Fruit fly (Drosophila melanogaster) whole organism, embryonic: ENCODE data around the gene CG3505.

ENCODE experiments used
- Antp ChIP-seq: fragments of 200-800 bp; sonication (Bioruptor generic); optimal IDR thresholded peaks from 3 replicates; lab custom pipeline; 2016; ENCODE audit warnings: missing biosample characterization, missing genetic modification characterization
- CG10321 ChIP-seq: fragments of 200-800 bp; sonication (Bioruptor generic); IDR thresholded peaks from 2 replicates; pipeline ENCODE4 v1.3.6; 2022; ENCODE audit warnings: missing biosample characterization, missing genetic modification characterization
- CG11560 ChIP-seq: fragments of 200-800 bp; sonication (Bioruptor generic); IDR thresholded peaks from 3 replicates; pipeline ENCODE4 v1.3.6; 2022; ENCODE audit warnings: missing biosample characterization, missing genetic modification characterization
- CG11723 ChIP-seq: fragments of 200-800 bp; sonication (Bioruptor generic); optimal IDR thresholded peaks from 2 replicates; lab custom pipeline; 2017; ENCODE audit warnings: missing biosample characterization, mild to moderate bottlenecking, missing genetic modification characterization
- CG13424 ChIP-seq: fragments of 200-800 bp; sonication (Bioruptor generic); optimal IDR thresholded peaks from 2 replicates; lab custom pipeline; 2019; ENCODE audit warnings: missing biosample characterization, mild to moderate bottlenecking, missing genetic modification characterization, moderate library complexity
- CG13624 ChIP-seq: fragments of 200-800 bp; sonication (Bioruptor generic); optimal IDR thresholded peaks from 2 replicates; lab custom pipeline; 2016; ENCODE audit warnings: missing biosample characterization, missing genetic modification characterization
- CG13775 ChIP-seq: fragments of 200-800 bp; sonication (Bioruptor generic); optimal IDR thresholded peaks from 3 replicates; lab custom pipeline; 2017; ENCODE audit warnings: missing biosample characterization, mild to moderate bottlenecking, missing genetic modification characterization
- CG14441 ChIP-seq: fragments of 200-800 bp; sonication (Bioruptor generic); IDR thresholded peaks from 2 replicates; pipeline ENCODE4 v1.3.6; 2022; ENCODE audit warnings: missing biosample characterization, missing genetic modification characterization
- CG15073 ChIP-seq: fragments of 200-800 bp; sonication (Bioruptor generic); optimal IDR thresholded peaks from 2 replicates; lab custom pipeline; 2016; ENCODE audit warnings: missing biosample characterization, missing genetic modification characterization
- CG15696 ChIP-seq: fragments of 200-800 bp; sonication (Bioruptor generic); optimal IDR thresholded peaks from 2 replicates; lab custom pipeline; 2019; ENCODE audit warnings: missing biosample characterization, mild to moderate bottlenecking, missing genetic modification characterization, moderate library complexity
- CG31441 ChIP-seq: fragments of 200-800 bp; sonication (Bioruptor generic); IDR thresholded peaks from 2 replicates; pipeline ENCODE4 v1.3.6; 2022; ENCODE audit warnings: missing biosample characterization, missing genetic modification characterization
- CG32772 ChIP-seq: fragments of 200-800 bp; sonication (Bioruptor generic); IDR thresholded peaks from 2 replicates; pipeline ENCODE4 v1.3.6; 2022; ENCODE audit warnings: missing biosample characterization, missing genetic modification characterization
- CG3726 ChIP-seq: fragments of 200-800 bp; sonication (Bioruptor generic); IDR thresholded peaks from 3 replicates; pipeline ENCODE4, ENCODE4 v1.3.6; 2022; ENCODE audit warnings: missing biosample characterization, missing genetic modification characterization
- CG7786 ChIP-seq: fragments of 200-800 bp; sonication (Bioruptor generic); optimal IDR thresholded peaks from 2 replicates; lab custom pipeline; 2016; ENCODE audit warnings: missing biosample characterization, missing genetic modification characterization
- CG9797 ChIP-seq: fragments of 200-800 bp; sonication (Bioruptor generic); optimal IDR thresholded peaks from 3 replicates; lab custom pipeline; 2018; ENCODE audit warnings: missing biosample characterization, mild to moderate bottlenecking, missing genetic modification characterization
- CG9817 ChIP-seq: fragments of 200-800 bp; sonication (Bioruptor generic); optimal IDR thresholded peaks from 2 replicates; lab custom pipeline; 2018; ENCODE audit warnings: missing biosample characterization, mild to moderate bottlenecking, missing genetic modification characterization, moderate library complexity
- CoRest ChIP-seq: fragments of 200-800 bp; sonication (Bioruptor generic); optimal IDR thresholded peaks from 3 replicates; lab custom pipeline; 2018; ENCODE audit warnings: missing biosample characterization, mild to moderate bottlenecking, missing genetic modification characterization, moderate library complexity
- Dbx ChIP-seq: fragments of 200-800 bp; sonication (Bioruptor generic); IDR thresholded peaks from 3 replicates; pipeline ENCODE4 v1.3.6; 2022; ENCODE audit warnings: missing biosample characterization, missing genetic modification characterization
- Doc2 ChIP-seq: fragments of 200-800 bp; sonication (Bioruptor generic); IDR thresholded peaks from 2 replicates; pipeline ENCODE4 v1.3.6; 2022; ENCODE audit warnings: missing biosample characterization, missing genetic modification characterization
- H15 ChIP-seq: fragments of 200-800 bp; sonication (Bioruptor generic); IDR thresholded peaks from 3 replicates; pipeline ENCODE4 v1.3.6; 2022; ENCODE audit warnings: missing biosample characterization, missing genetic modification characterization
- H2.0 ChIP-seq: fragments of 200-800 bp; sonication (Bioruptor generic); IDR thresholded peaks from 2 replicates; pipeline ENCODE4 v1.3.6; 2022; ENCODE audit warnings: missing biosample characterization, missing genetic modification characterization
- HHEX ChIP-seq: fragments of 200-800 bp; sonication (Bioruptor generic); optimal IDR thresholded peaks from 3 replicates; lab custom pipeline; 2017; ENCODE audit warnings: missing biosample characterization, mild to moderate bottlenecking, missing genetic modification characterization, missing genetic modification reagents
- HLHmδ ChIP-seq: fragments of 200-800 bp; sonication (Bioruptor generic); optimal IDR thresholded peaks from 2 replicates; lab custom pipeline; 2018; ENCODE audit warnings: missing biosample characterization, mild to moderate bottlenecking, missing genetic modification characterization, moderate library complexity
- Hr3 ChIP-seq: fragments of 200-800 bp; sonication (Bioruptor generic); optimal IDR thresholded peaks from 3 replicates; lab custom pipeline; 2016; ENCODE audit warnings: missing biosample characterization, missing genetic modification characterization
- Rfx ChIP-seq: fragments of 200-800 bp; sonication (Bioruptor generic); IDR thresholded peaks from 2 replicates; pipeline ENCODE4 v1.3.6; 2022; ENCODE audit warnings: missing biosample characterization, missing genetic modification characterization
- Side ChIP-seq: fragments of 200-800 bp; sonication (Bioruptor generic); optimal IDR thresholded peaks from 2 replicates; lab custom pipeline; 2016; ENCODE audit warnings: missing biosample characterization, missing genetic modification characterization
- Sin3A ChIP-seq: fragments of >200 bp; optimal IDR thresholded peaks from 2 replicates; lab custom pipeline; 2018
- Sox100B ChIP-seq: fragments of 200-800 bp; sonication (Bioruptor generic); optimal IDR thresholded peaks from 3 replicates; lab custom pipeline; 2018; ENCODE audit warnings: missing biosample characterization, mild to moderate bottlenecking, missing genetic modification characterization
- al ChIP-seq: fragments of 200-800 bp; sonication (Bioruptor generic); IDR thresholded peaks from 2 replicates; pipeline ENCODE4 v1.3.6; 2022; ENCODE audit warnings: missing biosample characterization, missing genetic modification characterization
- ara ChIP-seq: fragments of 200-800 bp; sonication (Bioruptor generic); IDR thresholded peaks from 2 replicates; pipeline ENCODE4 v1.3.6; 2022; ENCODE audit warnings: missing biosample characterization, missing genetic modification characterization
- ase ChIP-seq: fragments of 200-800 bp; sonication (Bioruptor generic); IDR thresholded peaks from 3 replicates; pipeline ENCODE4 v1.3.6; 2022; ENCODE audit warnings: missing biosample characterization, missing genetic modification characterization
- bbx ChIP-seq: fragments of 200-800 bp; sonication (Bioruptor generic); IDR thresholded peaks from 2 replicates; pipeline ENCODE4 v1.3.6; 2022; ENCODE audit warnings: missing biosample characterization, missing genetic modification characterization; ENCODE audit not compliant: partially characterized antibody
- bsh ChIP-seq, 2 experiments: fragments of 200-800 bp; sonication (Bioruptor generic); optimal IDR thresholded peaks; 2 replicates each; lab custom pipeline; 2017 to 2018; ENCODE audit warnings: mild to moderate bottlenecking in 2 of 2, missing biosample characterization in 2 of 2, missing genetic modification characterization in 2 of 2, moderate library complexity in 1 of 2
- ci ChIP-seq: fragments of 200-800 bp; sonication (Bioruptor generic); IDR thresholded peaks from 3 replicates; pipeline ENCODE4 v1.3.6; 2022; ENCODE audit warnings: missing biosample characterization, missing genetic modification characterization
- disco-r ChIP-seq: fragments of 200-800 bp; sonication (Bioruptor generic); optimal IDR thresholded peaks from 2 replicates; lab custom pipeline; 2016; ENCODE audit warnings: missing biosample characterization, missing genetic modification characterization
- emc ChIP-seq: fragments of 200-800 bp; sonication (Bioruptor generic); optimal IDR thresholded peaks from 2 replicates; lab custom pipeline; 2016; ENCODE audit warnings: missing biosample characterization, missing genetic modification characterization
- gsb-n ChIP-seq: fragments of 200-800 bp; sonication (Bioruptor generic); optimal IDR thresholded peaks from 3 replicates; lab custom pipeline; 2018; ENCODE audit warnings: missing biosample characterization, mild to moderate bottlenecking, missing genetic modification characterization
- h ChIP-seq: fragments of >200 bp; optimal IDR thresholded peaks from 2 replicates; lab custom pipeline; 2017
- hkb ChIP-seq, 2 experiments: fragments of 200-800 bp in 1 of 2; fragments of >200 bp in 1 of 2; sonication (Bioruptor generic) in 1 of 2; IDR thresholded peaks in 1 of 2; optimal IDR thresholded peaks in 1 of 2; 2 replicates each; pipeline versions ENCODE4 v1.3.6 to Lab custom; 2017 to 2022; ENCODE audit warnings: missing biosample characterization in 1 of 2, missing genetic modification characterization in 1 of 2
- ind ChIP-seq: fragments of 200-800 bp; sonication (Bioruptor generic); optimal IDR thresholded peaks from 3 replicates; lab custom pipeline; 2016; ENCODE audit warnings: missing biosample characterization, missing genetic modification characterization
- lbe ChIP-seq: fragments of 200-800 bp; sonication (Bioruptor generic); optimal IDR thresholded peaks from 2 replicates; lab custom pipeline; 2016; ENCODE audit warnings: missing biosample characterization, mild to moderate bottlenecking, missing genetic modification characterization
- maf-S ChIP-seq: fragments of 200-800 bp; sonication (Bioruptor generic); optimal IDR thresholded peaks from 2 replicates; lab custom pipeline; 2016; ENCODE audit warnings: missing biosample characterization, missing genetic modification characterization
- nom ChIP-seq: fragments of 200-800 bp; sonication (Bioruptor generic); optimal IDR thresholded peaks from 2 replicates; lab custom pipeline; 2017; ENCODE audit warnings: missing biosample characterization, missing genetic modification characterization, mild to moderate bottlenecking, moderate library complexity, missing genetic modification reagents
- org-1 ChIP-seq: fragments of 200-800 bp; sonication (Bioruptor generic); optimal IDR thresholded peaks from 2 replicates; lab custom pipeline; 2017; ENCODE audit warnings: missing biosample characterization, missing genetic modification characterization
- pan ChIP-seq, 4 experiments: fragments of >200 bp in 3 of 4; fragments of 200-800 bp in 1 of 4; sonication (Bioruptor generic) in 1 of 4; optimal IDR thresholded peaks in 3 of 4; IDR thresholded peaks in 1 of 4; 2 replicates each; pipeline versions ENCODE4 v1.3.6 to Lab custom; 2017 to 2022; ENCODE audit warnings: missing biosample characterization in 2 of 4, missing genetic modification characterization in 2 of 4, mixed read lengths in 1 of 4
- phol ChIP-seq: fragments of 200-800 bp; sonication (Bioruptor generic); optimal IDR thresholded peaks from 3 replicates; lab custom pipeline; 2018; ENCODE audit warnings: missing biosample characterization, mild to moderate bottlenecking, missing genetic modification characterization, moderate library complexity
- run ChIP-seq: fragments of 200-800 bp; sonication (Bioruptor generic); optimal IDR thresholded peaks from 3 replicates; lab custom pipeline; 2018; ENCODE audit warnings: missing biosample characterization, mild to moderate bottlenecking, missing genetic modification characterization
- sisA ChIP-seq: fragments of 200-800 bp; sonication (Bioruptor generic); IDR thresholded peaks from 2 replicates; pipeline ENCODE4 v1.3.6; 2022; ENCODE audit warnings: missing biosample characterization, missing genetic modification characterization
- sqz ChIP-seq: fragments of 200-800 bp; sonication (Bioruptor generic); optimal IDR thresholded peaks from 3 replicates; lab custom pipeline; 2018; ENCODE audit warnings: missing biosample characterization, mild to moderate bottlenecking, missing genetic modification characterization
- zfh2 ChIP-seq: fragments of 200-800 bp; sonication (Bioruptor generic); optimal IDR thresholded peaks from 2 replicates; lab custom pipeline; 2016; ENCODE audit warnings: missing biosample characterization, missing genetic modification characterization

CG3505 gene

dm6 chr3R:14705270-14705669 lies 48.0 kb downstream of the CG3505 start (continued):
- TF ChIP-seq bsh (GFP tag; optimal IDR thresholded peaks at IDR 0.05; lab: Kevin White, UChicago) (no peak), Sin3A (no peak), CG7786 (GFP tag; lab: Kevin White, UChicago) (no peak), nom (peak; percentile 74)

- no peak for TF ChIP-seq al (GFP tag; lab: Robert Waterston, UW)
- TF ChIP-seq pan (optimal IDR thresholded peaks at IDR 0.05; lab: Kevin White, UChicago) = no peak
- peak in 1 of 2 experiments; percentile 67 for TF ChIP-seq pan (GFP tag; optimal IDR thresholded peaks at IDR 0.05 in 1 of 2, IDR thresholded peaks at IDR 0.05 in 1 of 2)
- no peak for TF ChIP-seq Dbx (GFP tag; lab: Robert Waterston, UW)
- TF ChIP-seq ci (GFP tag; lab: Robert Waterston, UW) = peak; percentile 42; the same call in 1 of the 3 replicates
- no peak for TF ChIP-seq CG13775 (GFP tag; lab: Kevin White, UChicago)
- no peak for TF ChIP-seq CG13624 (GFP tag; lab: Kevin White, UChicago)
- TF ChIP-seq sisA (GFP tag; lab: Robert Waterston, UW) = peak; percentile 20; the same call in 1 of the 2 replicates
- peak; percentile 5 for TF ChIP-seq phol
- TF ChIP-seq run (tag; lab: Kevin White, UChicago) = no peak
- TF ChIP-seq Sox100B = no peak
- no peak; the same call in 1 of the 2 replicates for TF ChIP-seq Rfx (GFP tag; lab: Robert Waterston, UW)
- no peak for TF ChIP-seq CG32772
- no peak for TF ChIP-seq zfh2 (GFP tag; lab: Kevin White, UChicago)
- no peak for TF ChIP-seq hkb (optimal IDR thresholded peaks at IDR 0.05; lab: Kevin White, UChicago)
- TF ChIP-seq hkb (GFP tag; IDR thresholded peaks at IDR 0.05; lab: Robert Waterston, UW) = peak; percentile 50; the same call in 1 of the 2 replicates
- no peak for TF ChIP-seq sqz (GFP tag; lab: Kevin White, UChicago)
- TF ChIP-seq CG3726 = no peak
- TF ChIP-seq bbx (GFP tag; lab: Robert Waterston, UW) = no peak
- peak; percentile 35; the same call in 1 of the 2 replicates for TF ChIP-seq H2.0 (GFP tag; lab: Robert Waterston, UW)
- TF ChIP-seq CG11723 (GFP tag; lab: Kevin White, UChicago) = no peak
- TF ChIP-seq H15 (GFP tag; lab: Robert Waterston, UW) = no peak
- no peak for TF ChIP-seq ara (GFP tag; lab: Robert Waterston, UW)
- TF ChIP-seq ind (GFP tag; lab: Kevin White, UChicago) = no peak
- TF ChIP-seq maf-S (GFP tag; lab: Kevin White, UChicago) = no peak
- TF ChIP-seq CG10321 (GFP tag; lab: Robert Waterston, UW) = peak; percentile 36; the same call in 1 of the 2 replicates
- no peak for TF ChIP-seq gsb-n (tag; lab: Kevin White, UChicago)
- no peak for TF ChIP-seq org-1 (GFP tag; lab: Kevin White, UChicago)
- peak; percentile 5 for TF ChIP-seq CG13424
- TF ChIP-seq CG9797 (GFP tag; lab: Kevin White, UChicago) = no peak
- no peak for TF ChIP-seq h (lab: Kevin White, UChicago)
- peak; percentile 26; the same call in 1 of the 2 replicates for TF ChIP-seq CG31441
- TF ChIP-seq CG15073 (GFP tag; lab: Kevin White, UChicago) = no peak
- TF ChIP-seq CG9817 (tag; lab: Kevin White, UChicago) = no peak
- TF ChIP-seq emc = no peak
- no peak for TF ChIP-seq Side
- 0 out of 2 replicates have a peak, but pooled peaks have one; percentile 8 for TF ChIP-seq CG14441 (GFP tag; lab: Robert Waterston, UW)
- TF ChIP-seq HHEX (GFP tag; lab: Kevin White, UChicago) = no peak
- TF ChIP-seq Antp = no peak
- TF ChIP-seq CoRest (tag; lab: Kevin White, UChicago) = no peak
- TF ChIP-seq lbe (GFP tag; lab: Kevin White, UChicago) = no peak
- TF ChIP-seq Doc2 = no peak
- TF ChIP-seq CG11560 (tag; lab: Robert Waterston, UW) = no peak
- TF ChIP-seq Hr3 (GFP tag; lab: Kevin White, UChicago) = no peak
- TF ChIP-seq HLHmδ (GFP tag; lab: Kevin White, UChicago) = no peak
- no peak for TF ChIP-seq ase (GFP tag; lab: Robert Waterston, UW)
- TF ChIP-seq disco-r = no peak
- TF ChIP-seq CG15696 (tag; lab: Kevin White, UChicago) = no peak
Measured at dm6 chr3R:14706354-14706753, 49.1 kb downstream of the CG3505 start.
